Worm (Caenorhabditis elegans) whole organism, late embryonic: Measurements from ENCODE around the gene adt-1.

Source experiments
- F13H6.1 ChIP-seq: sonication (generic microtip); optimal IDR thresholded peaks from 2 replicates; lab custom pipeline; 2016; ENCODE audit warnings: missing genetic modification characterization, missing compliant biosample characterization
- ceh-22 ChIP-seq: sonication (generic microtip); optimal IDR thresholded peaks from 2 replicates; lab custom pipeline; 2017; ENCODE audit warnings: missing biosample characterization, missing genetic modification characterization
- ceh-24 ChIP-seq: sonication (generic microtip); optimal IDR thresholded peaks from 2 replicates; lab custom pipeline; 2016; ENCODE audit warnings: mild to moderate bottlenecking, missing genetic modification characterization, missing compliant biosample characterization
- ceh-34 ChIP-seq: sonication (generic microtip); optimal IDR thresholded peaks from 2 replicates; lab custom pipeline; 2016; ENCODE audit warnings: mild to moderate bottlenecking, missing genetic modification characterization, missing compliant biosample characterization
- ceh-45 ChIP-seq: fragments of 200-800 bp; sonication (Bioruptor generic); IDR thresholded peaks from 2 replicates; pipeline ENCODE4 v1.3.6; 2022; ENCODE audit warnings: missing genetic modification reagents, missing genetic modification characterization, missing compliant biosample characterization
- ceh-9 ChIP-seq: sonication (generic microtip); optimal IDR thresholded peaks from 2 replicates; lab custom pipeline; 2016; ENCODE audit warnings: mild to moderate bottlenecking, missing genetic modification characterization, inconsistent platforms, missing compliant biosample characterization
- elt-2 ChIP-seq: sonication (generic microtip); optimal IDR thresholded peaks from 2 replicates; lab custom pipeline; 2016; ENCODE audit warnings: missing genetic modification reagents, missing genetic modification characterization, missing compliant biosample characterization
- fkh-6 ChIP-seq: sonication (generic microtip); optimal IDR thresholded peaks from 2 replicates; lab custom pipeline; 2016; ENCODE audit warnings: missing genetic modification characterization, missing compliant biosample characterization
- pqm-1 ChIP-seq: sonication (generic microtip); optimal IDR thresholded peaks from 2 replicates; lab custom pipeline; 2016; ENCODE audit warnings: missing genetic modification characterization, missing compliant biosample characterization
- sox-4 ChIP-seq: sonication (generic microtip); optimal IDR thresholded peaks from 2 replicates; lab custom pipeline; 2017; ENCODE audit warnings: mild to moderate bottlenecking, missing genetic modification characterization, inconsistent platforms, missing compliant biosample characterization
- unc-42 ChIP-seq: sonication (generic microtip); optimal IDR thresholded peaks from 2 replicates; lab custom pipeline; 2016; ENCODE audit warnings: missing genotype, missing genetic modification characterization, missing compliant biosample characterization

DNA sequence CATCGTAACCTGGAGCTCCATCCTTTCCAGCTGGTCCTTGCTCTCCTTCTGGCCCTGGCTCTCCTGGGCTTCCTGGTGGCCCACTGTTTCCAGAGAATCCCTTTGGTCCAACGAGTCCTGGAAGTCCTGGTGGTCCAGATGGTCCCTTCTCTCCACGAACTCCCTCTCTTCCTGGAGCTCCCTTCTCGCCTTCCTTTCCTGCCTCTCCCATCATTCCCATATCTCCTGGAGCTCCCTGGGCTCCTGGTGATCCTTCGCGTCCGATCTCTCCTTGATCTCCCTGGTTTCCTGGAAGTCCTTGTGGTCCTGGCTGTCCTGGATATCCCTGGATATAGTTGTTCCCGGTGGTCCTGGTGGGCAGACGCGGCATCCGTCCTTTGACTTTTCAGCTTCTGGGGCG, 42.4 kb upstream of the adt-1 start:
- TF ChIP-seq ceh-22 (tag; lab: Kevin White, UChicago) (no peak), ceh-9 (tag; lab: Kevin White, UChicago) (no peak), ceh-24 (tag; lab: Kevin White, UChicago) (no peak), unc-42 (tag; lab: Kevin White, UChicago) (no peak), ceh-34 (tag; lab: Kevin White, UChicago) (no peak), sox-4 (no peak), elt-2 (no peak), fkh-6 (tag; lab: Kevin White, UChicago) (no peak), ceh-45 (GFP tag; lab: Robert Waterston, UW) (no peak), pqm-1 (tag; lab: Kevin White, UChicago) (no peak), F13H6.1 (tag; lab: Kevin White, UChicago) (no peak)
